Worm (Caenorhabditis elegans): ENCODE results near the gene vglu-2.

DNA sequence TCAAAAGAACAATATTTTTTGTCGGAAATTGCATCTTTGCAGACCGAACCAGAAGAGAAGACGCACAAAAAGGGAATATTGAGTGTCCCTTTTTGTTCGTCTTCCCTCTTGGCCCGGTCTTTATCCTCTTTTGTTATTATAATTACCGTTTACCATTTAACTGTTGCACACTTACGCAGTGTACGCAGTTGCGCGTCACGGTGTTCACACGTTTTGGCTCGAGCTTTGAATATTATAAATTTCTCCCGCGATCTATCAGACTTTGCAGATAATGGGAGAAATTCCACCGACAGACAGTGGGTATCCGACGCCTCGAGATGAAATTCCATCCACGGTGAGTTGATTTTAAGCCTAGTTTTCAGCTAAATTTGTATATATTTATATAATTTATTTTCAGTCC, 25.9 kb downstream of the vglu-2 start, which contains the start of gene sas-7:
- no peak for TF ChIP-seq ztf-23 (GFP tag; IDR thresholded peaks at IDR 0.05)
- no peak for TF ChIP-seq med-1 (GFP tag; optimal IDR thresholded peaks at IDR 0.05; ENCODE audit: insufficient read depth)
- TF ChIP-seq tab-1 (GFP tag; IDR thresholded peaks at IDR 0.05): no peak
- no peak for TF ChIP-seq ztf-29 (GFP tag; IDR thresholded peaks at IDR 0.05)
- TF ChIP-seq T22C8.4 (GFP tag; IDR thresholded peaks at IDR 0.05): no peak
- no peak for TF ChIP-seq flt-1 (GFP tag; IDR thresholded peaks at IDR 0.05)
- TF ChIP-seq klf-2 (GFP tag; conservative IDR thresholded peaks at IDR 0.05): no peak
- no peak for TF ChIP-seq ref-1 (GFP tag; conservative IDR thresholded peaks at IDR 0.05)
- no peak for TF ChIP-seq cog-1 (tag; optimal IDR thresholded peaks at IDR 0.05)

All from whole organism, midembryonic.